Worm (Caenorhabditis elegans) whole organism, late embryonic: ENCODE results near the gene hst-3.1.

Experiments
- K02D7.2 ChIP-seq: sonication (generic microtip); optimal IDR thresholded peaks from 2 replicates; lab custom pipeline; 2017; ENCODE audit warnings: mild to moderate bottlenecking, missing genetic modification characterization, missing compliant biosample characterization
- ama-1 ChIP-seq: fragments of 150-350 bp; optimal IDR thresholded peaks from 2 replicates; lab custom pipeline; 2014
- fkh-6 ChIP-seq: sonication (generic microtip); optimal IDR thresholded peaks from 2 replicates; lab custom pipeline; 2016; ENCODE audit warnings: missing genetic modification characterization, missing compliant biosample characterization
- hlh-8 ChIP-seq: sonication (generic microtip); optimal IDR thresholded peaks from 2 replicates; lab custom pipeline; 2016; ENCODE audit warnings: missing genotype, missing genetic modification characterization, missing compliant biosample characterization
- lin-11 ChIP-seq: fragments of 200-800 bp; sonication (Bioruptor generic); optimal IDR thresholded peaks from 2 replicates; lab custom pipeline; 2018; ENCODE audit warnings: mild to moderate bottlenecking, missing genetic modification characterization, missing compliant biosample characterization
- mec-3 ChIP-seq: sonication (generic microtip); optimal IDR thresholded peaks from 2 replicates; lab custom pipeline; 2016; ENCODE audit warnings: borderline replicate concordance, missing genetic modification characterization, missing compliant biosample characterization
- pat-9 ChIP-seq: fragments of 200-800 bp; sonication (Bioruptor generic); optimal IDR thresholded peaks from 2 replicates; lab custom pipeline; 2018; ENCODE audit warnings: mild to moderate bottlenecking, missing genetic modification characterization, moderate library complexity, missing compliant biosample characterization
- pha-4 ChIP-seq: fragments of 150-350 bp; optimal IDR thresholded peaks from 2 replicates; lab custom pipeline; 2018; ENCODE audit warnings: missing biosample characterization, missing genetic modification reagents, missing genetic modification characterization
- pqm-1 ChIP-seq: sonication (generic microtip); optimal IDR thresholded peaks from 2 replicates; lab custom pipeline; 2016; ENCODE audit warnings: missing genetic modification characterization, missing compliant biosample characterization
- sox-2 ChIP-seq: fragments of 200-800 bp; sonication (Bioruptor generic); IDR thresholded peaks from 2 replicates; pipeline ENCODE4 v1.3.6; 2022; ENCODE audit warnings: missing genetic modification reagents, missing genetic modification characterization, missing compliant biosample characterization
- tbx-2 ChIP-seq: sonication (generic microtip); optimal IDR thresholded peaks from 2 replicates; lab custom pipeline; 2016; ENCODE audit warnings: missing genetic modification characterization, missing compliant biosample characterization
- unc-42 ChIP-seq: sonication (generic microtip); optimal IDR thresholded peaks from 2 replicates; lab custom pipeline; 2016; ENCODE audit warnings: missing genotype, missing genetic modification characterization, missing compliant biosample characterization

ce11 chrII:6175027-6175426, 6.0 kb upstream of the hst-3.1 start:
- TF ChIP-seq lin-11 (no peak), pha-4 (tag; lab: Kevin White, UChicago) (no peak), K02D7.2 (tag; lab: Kevin White, UChicago) (no peak), pat-9 (no peak), pqm-1 (tag; lab: Kevin White, UChicago) (no peak), sox-2 (GFP tag; lab: Robert Waterston, UW) (no peak), fkh-6 (tag; lab: Kevin White, UChicago) (no peak), mec-3 (tag; lab: Kevin White, UChicago) (no peak), tbx-2 (tag; lab: Kevin White, UChicago) (no peak), ama-1 (lab: Kevin White, UChicago) (no peak), unc-42 (peak; percentile 12), hlh-8 (tag; lab: Kevin White, UChicago) (no peak)
